Worm (Caenorhabditis elegans): Measurements from ENCODE around the gene rml-1.
A peak's percentile ranks its signal among the peaks of the same experiment; 100 is the strongest.

rml-1 gene

DNA sequence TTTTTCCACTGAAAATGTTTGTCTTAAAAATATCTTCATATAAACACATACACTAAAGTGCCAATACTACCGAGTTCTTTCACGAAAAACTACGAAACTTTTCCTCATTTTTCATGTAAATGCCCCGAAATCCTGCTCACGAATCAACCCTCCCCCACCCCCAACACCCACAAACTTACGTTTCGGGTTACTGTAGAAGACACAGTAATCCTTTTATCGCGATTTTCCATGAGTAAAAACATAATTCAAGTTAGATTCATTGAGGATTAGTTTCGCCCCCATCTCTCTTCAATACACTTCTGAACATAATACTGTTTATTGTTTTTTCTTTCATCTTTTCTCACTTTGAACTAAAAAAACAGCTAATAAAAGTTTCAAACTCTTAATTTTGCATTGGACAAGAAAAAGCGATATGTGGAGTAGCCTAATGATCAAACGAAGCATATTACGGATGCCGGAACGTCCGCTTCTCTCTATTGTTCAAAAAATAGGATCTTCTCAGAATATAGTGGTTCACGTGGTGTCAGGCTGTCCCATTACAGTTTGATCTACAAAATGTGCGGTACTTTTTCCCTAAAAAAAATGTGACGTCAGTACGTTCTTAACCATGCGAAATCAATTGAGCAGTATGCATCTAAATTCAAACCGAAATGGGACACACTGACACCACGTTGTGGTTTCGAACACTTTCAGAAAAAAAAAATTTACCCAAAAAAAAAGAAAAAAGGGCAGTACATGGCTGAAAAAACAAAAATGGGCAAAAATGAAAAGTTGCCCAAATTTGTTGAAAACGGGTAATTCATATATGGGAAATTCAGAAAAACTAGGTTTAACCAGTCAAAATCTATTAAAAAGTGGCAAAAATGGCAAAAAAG, 43.6 kb downstream of the rml-1 start:
- TF ChIP-seq hlh-26 (GFP tag; conservative IDR thresholded peaks at IDR 0.05) (no peak), dpff-1 (tag; optimal IDR thresholded peaks at IDR 0.05) (no peak), lin-35 (GFP tag; optimal IDR thresholded peaks at IDR 0.05) (no peak), chd-7 (tag; optimal IDR thresholded peaks at IDR 0.05) (no peak), ceh-27 (GFP tag; optimal IDR thresholded peaks at IDR 0.05) (no peak), F23B12.7 (tag; optimal IDR thresholded peaks at IDR 0.05; ENCODE audit: insufficient read depth) (no peak), ekl-4 (GFP tag; IDR thresholded peaks at IDR 0.05) (no peak), rpc-1 (optimal IDR thresholded peaks at IDR 0.05) (no peak), rpc-1 (tag; optimal IDR thresholded peaks at IDR 0.05) (no peak), dox-1 (GFP tag; IDR thresholded peaks at IDR 0.05) (0 out of 2 replicates have a peak, but pooled peaks have one; percentile 5), mxl-1 (tag; optimal IDR thresholded peaks at IDR 0.05) (no peak), him-1 (tag; optimal IDR thresholded peaks at IDR 0.05) (peak; percentile 88), F39B2.1 (GFP tag; IDR thresholded peaks at IDR 0.05) (no peak), lag-1 (GFP tag; IDR thresholded peaks at IDR 0.05) (no peak), lin-54 (GFP tag; optimal IDR thresholded peaks at IDR 0.05) (no peak), lir-1 (GFP tag; conservative IDR thresholded peaks at IDR 0.05) (no peak), zim-3 (tag; optimal IDR thresholded peaks at IDR 0.05) (peak; percentile 37), nfyb-1 (GFP tag; IDR thresholded peaks at IDR 0.05) (peak; percentile 60; the same call in 1 of the 2 replicates), F37B4.10 (GFP tag; IDR thresholded peaks at IDR 0.05) (no peak), K11D2.4 (GFP tag; IDR thresholded peaks at IDR 0.05) (no peak), Y79H2A.3 (GFP tag; conservative IDR thresholded peaks at IDR 0.05) (no peak), cebp-2 (GFP tag; IDR thresholded peaks at IDR 0.05) (no peak), mcd-1 (GFP tag; IDR thresholded peaks at IDR 0.05) (no peak), madf-6 (GFP tag; IDR thresholded peaks at IDR 0.05) (no peak), F22D6.2 (tag; optimal IDR thresholded peaks at IDR 0.05) (no peak), ceh-100 (GFP tag; IDR thresholded peaks at IDR 0.05) (0 out of 2 replicates have a peak, but pooled peaks have one; percentile 16), F57A8.1 (GFP tag; optimal IDR thresholded peaks at IDR 0.05) (no peak), ama-1 (optimal IDR thresholded peaks at IDR 0.05) (peak; percentile 8), ama-1 (GFP tag; optimal IDR thresholded peaks at IDR 0.05) (no peak), tlf-1 (GFP tag; optimal IDR thresholded peaks at IDR 0.05) (no peak), K12H6.12 (tag; optimal IDR thresholded peaks at IDR 0.05) (peak; percentile 42), ZK185.1 (tag; optimal IDR thresholded peaks at IDR 0.05; ENCODE audit: poor library complexity, severe bottlenecking) (no peak)

ce11 chrIII:13722387-13723122, 45.3 kb downstream of the rml-1 start:
- TF ChIP-seq ekl-4 (GFP tag; IDR thresholded peaks at IDR 0.05) (0 out of 2 replicates have a peak, but pooled peaks have one; percentile 28), lsl-1 (GFP tag; optimal IDR thresholded peaks at IDR 0.05) (no peak), D2030.7 (GFP tag; IDR thresholded peaks at IDR 0.05) (no peak), egl-44 (GFP tag; IDR thresholded peaks at IDR 0.05) (no peak), madf-3 (GFP tag; IDR thresholded peaks at IDR 0.05) (no peak), hlh-26 (GFP tag; conservative IDR thresholded peaks at IDR 0.05) (no peak), dox-1 (GFP tag; IDR thresholded peaks at IDR 0.05) (peak; percentile 55), cebp-1 (GFP tag; IDR thresholded peaks at IDR 0.05) (no peak), cebp-1 (tag; optimal IDR thresholded peaks at IDR 0.05) (peak; percentile 28), mel-28 (tag; optimal IDR thresholded peaks at IDR 0.05; ENCODE audit: borderline replicate concordance) (peak; percentile 55), ztf-3 (GFP tag; optimal IDR thresholded peaks at IDR 0.05) (no peak), zfh-2 (GFP tag; conservative IDR thresholded peaks at IDR 0.05) (peak; percentile 47; the same call in 1 of the 2 replicates), hmg-1.2 (GFP tag; IDR thresholded peaks at IDR 0.05) (0 out of 2 replicates have a peak, but pooled peaks have one; percentile 11), ztf-18 (tag; optimal IDR thresholded peaks at IDR 0.05) (no peak), ztf-6 (GFP tag; IDR thresholded peaks at IDR 0.05) (no peak), aptf-3 (GFP tag; IDR thresholded peaks at IDR 0.05) (no peak), hrde-1 (tag; optimal IDR thresholded peaks at IDR 0.05; ENCODE audit: borderline replicate concordance) (no peak), ceh-27 (GFP tag; optimal IDR thresholded peaks at IDR 0.05) (no peak)
